Fruit fly (Drosophila melanogaster) whole organism, embryonic: ENCODE results near the gene CG4455.

Experiments used
- Atf-2 ChIP-seq: fragments of 200-800 bp; sonication (Bioruptor generic); optimal IDR thresholded peaks from 2 replicates; lab custom pipeline; 2016; ENCODE audit warnings: missing biosample characterization, missing genetic modification characterization
- BEAF-32 ChIP-seq: fragments of 200-800 bp; sonication (Bioruptor generic); optimal IDR thresholded peaks from 3 replicates; lab custom pipeline; 2017; ENCODE audit warnings: missing biosample characterization, missing genetic modification characterization, mild to moderate bottlenecking, moderate library complexity, missing genetic modification reagents
- BtbVII ChIP-seq: fragments of 200-800 bp; sonication (Bioruptor generic); optimal IDR thresholded peaks from 3 replicates; lab custom pipeline; 2017; ENCODE audit warnings: missing biosample characterization, mild to moderate bottlenecking, missing genetic modification characterization
- CG10543 ChIP-seq: fragments of 200-800 bp; sonication (Bioruptor generic); optimal IDR thresholded peaks from 3 replicates; lab custom pipeline; 2017; ENCODE audit warnings: missing biosample characterization, mild to moderate bottlenecking, missing genetic modification characterization, moderate library complexity
- CG12104 ChIP-seq: fragments of 200-800 bp; sonication (Bioruptor generic); optimal IDR thresholded peaks from 3 replicates; lab custom pipeline; 2016; ENCODE audit warnings: missing biosample characterization, missing genetic modification characterization
- CG12744 ChIP-seq: fragments of 200-800 bp; sonication (Bioruptor generic); optimal IDR thresholded peaks from 2 replicates; lab custom pipeline; 2016; ENCODE audit warnings: missing biosample characterization, missing genetic modification characterization
- CG3281 ChIP-seq: fragments of 200-800 bp; sonication (Bioruptor generic); optimal IDR thresholded peaks from 3 replicates; lab custom pipeline; 2017; ENCODE audit warnings: missing biosample characterization, mild to moderate bottlenecking, missing genetic modification characterization
- CG4707 ChIP-seq: fragments of 200-800 bp; sonication (Bioruptor generic); optimal IDR thresholded peaks from 2 replicates; lab custom pipeline; 2018; ENCODE audit warnings: missing biosample characterization, mild to moderate bottlenecking, missing genetic modification characterization, moderate library complexity
- CG6765 ChIP-seq: fragments of 200-800 bp; sonication (Bioruptor generic); optimal IDR thresholded peaks from 3 replicates; lab custom pipeline; 2017; ENCODE audit warnings: missing biosample characterization, mild to moderate bottlenecking, missing genetic modification characterization
- CG8359 ChIP-seq: fragments of 200-800 bp; sonication (Bioruptor generic); optimal IDR thresholded peaks from 2 replicates; lab custom pipeline; 2017; ENCODE audit warnings: missing biosample characterization, mild to moderate bottlenecking, missing genetic modification characterization, borderline replicate concordance
- CG8388 ChIP-seq: fragments of 200-800 bp; sonication (Bioruptor generic); optimal IDR thresholded peaks from 2 replicates; lab custom pipeline; 2019; ENCODE audit warnings: missing biosample characterization, mild to moderate bottlenecking, missing genetic modification characterization, moderate library complexity
- CG8478 ChIP-seq: fragments of >200 bp; optimal IDR thresholded peaks from 2 replicates; lab custom pipeline; 2018
- CG9437 ChIP-seq: fragments of 200-800 bp; sonication (Bioruptor generic); optimal IDR thresholded peaks from 2 replicates; lab custom pipeline; 2018; ENCODE audit warnings: missing biosample characterization, mild to moderate bottlenecking, missing genetic modification characterization
- Ets65A ChIP-seq: fragments of 200-800 bp; sonication (Bioruptor generic); peaks from one replicate; lab custom pipeline; 2016; ENCODE audit warnings: missing biosample characterization, missing genetic modification characterization
- Ets97D ChIP-seq: fragments of 200-800 bp; sonication (Bioruptor generic); optimal IDR thresholded peaks from 3 replicates; lab custom pipeline; 2016; ENCODE audit warnings: missing biosample characterization, missing genetic modification characterization
- Gug ChIP-seq: fragments of 200-800 bp; sonication (Bioruptor generic); IDR thresholded peaks from 4 replicates; pipeline ENCODE4 v1.3.6; 2022; ENCODE audit warnings: missing biosample characterization, missing genetic modification characterization
- HLH3B ChIP-seq: fragments of 200-800 bp; sonication (Bioruptor generic); IDR thresholded peaks from 2 replicates; pipeline ENCODE4 v1.3.6; 2022; ENCODE audit warnings: missing biosample characterization, missing genetic modification characterization
- Nf-YB ChIP-seq: fragments of 200-800 bp; sonication (Bioruptor generic); optimal IDR thresholded peaks from 3 replicates; lab custom pipeline; 2019; ENCODE audit warnings: missing biosample characterization, mild to moderate bottlenecking, missing genetic modification characterization, moderate library complexity
- Nf-YC ChIP-seq: fragments of 200-800 bp; optimal IDR thresholded peaks from 3 replicates; lab custom pipeline; 2019; ENCODE audit warnings: missing biosample characterization, mild to moderate bottlenecking, missing genetic modification characterization, moderate library complexity
- NfI ChIP-seq: fragments of 200-800 bp; sonication (Bioruptor generic); optimal IDR thresholded peaks from 3 replicates; lab custom pipeline; 2018; ENCODE audit warnings: missing biosample characterization, mild to moderate bottlenecking, missing genetic modification characterization, moderate library complexity
- Opbp ChIP-seq: fragments of 200-800 bp; sonication (Bioruptor generic); IDR thresholded peaks from 3 replicates; pipeline ENCODE4 v1.3.6; 2022; ENCODE audit warnings: missing biosample characterization, missing genetic modification characterization; ENCODE audit not compliant: partially characterized antibody
- Stat92E ChIP-seq, 3 experiments: fragments of >200 bp in 2 of 3; fragments of 200-800 bp in 1 of 3; sonication (Bioruptor generic) in 1 of 3; optimal IDR thresholded peaks; 2 replicates each; lab custom pipeline; 2017 to 2019; ENCODE audit warnings: missing biosample characterization in 3 of 3, missing genetic modification characterization in 3 of 3, mild to moderate bottlenecking in 1 of 3, moderate library complexity in 1 of 3
- Tbp ChIP-seq: fragments of >200 bp; optimal IDR thresholded peaks from 2 replicates; lab custom pipeline; 2018; ENCODE audit warnings: missing biosample characterization, missing genetic modification characterization
- ara ChIP-seq: fragments of 200-800 bp; sonication (Bioruptor generic); IDR thresholded peaks from 2 replicates; pipeline ENCODE4 v1.3.6; 2022; ENCODE audit warnings: missing biosample characterization, missing genetic modification characterization
- cas ChIP-seq: fragments of 200-800 bp; sonication (Bioruptor generic); IDR thresholded peaks from 2 replicates; pipeline ENCODE4 v1.3.6; 2022; ENCODE audit warnings: missing biosample characterization, missing genetic modification characterization
- chn ChIP-seq: fragments of 200-800 bp; sonication (Bioruptor generic); optimal IDR thresholded peaks from 2 replicates; lab custom pipeline; 2016; ENCODE audit warnings: missing biosample characterization, missing genetic modification characterization
- dimm ChIP-seq: fragments of 200-800 bp; sonication (Bioruptor generic); IDR thresholded peaks from 2 replicates; pipeline ENCODE4 v1.3.6; 2022; ENCODE audit warnings: missing biosample characterization, missing genetic modification characterization
- esg ChIP-seq: fragments of 200-800 bp; sonication (Bioruptor generic); conservative IDR thresholded peaks from 2 replicates; pipeline ENCODE4 v1.3.6; 2022; ENCODE audit warnings: missing biosample characterization, missing genetic modification characterization
- grau ChIP-seq: fragments of 200-800 bp; optimal IDR thresholded peaks from 3 replicates; lab custom pipeline; 2019; ENCODE audit warnings: missing biosample characterization, mild to moderate bottlenecking, missing genetic modification characterization, moderate library complexity
- gt ChIP-seq: fragments of 200-800 bp; sonication (Bioruptor generic); IDR thresholded peaks from 2 replicates; pipeline ENCODE4 v1.3.6; 2022; ENCODE audit warnings: missing biosample characterization, missing genetic modification characterization
- lbe ChIP-seq: fragments of 200-800 bp; sonication (Bioruptor generic); optimal IDR thresholded peaks from 2 replicates; lab custom pipeline; 2016; ENCODE audit warnings: missing biosample characterization, mild to moderate bottlenecking, missing genetic modification characterization
- lov ChIP-seq, 2 experiments: fragments of 200-800 bp in 1 of 2; fragments of >200 bp in 1 of 2; sonication (Bioruptor generic) in 1 of 2; IDR thresholded peaks in 1 of 2; optimal IDR thresholded peaks in 1 of 2; 2 replicates in 1 of 2; 3 replicates in 1 of 2; pipeline versions ENCODE4 v1.3.6 to Lab custom; 2017 to 2022; ENCODE audit warnings: missing biosample characterization in 1 of 2, missing genetic modification characterization in 1 of 2
- maf-S ChIP-seq: fragments of 200-800 bp; sonication (Bioruptor generic); optimal IDR thresholded peaks from 2 replicates; lab custom pipeline; 2016; ENCODE audit warnings: missing biosample characterization, missing genetic modification characterization
- onecut ChIP-seq: fragments of 200-800 bp; sonication (Bioruptor generic); IDR thresholded peaks from 2 replicates; pipeline ENCODE4 v1.3.6; 2022; ENCODE audit warnings: missing biosample characterization, missing genetic modification characterization
- ranshi ChIP-seq: fragments of 200-800 bp; sonication (Bioruptor generic); IDR thresholded peaks from 2 replicates; pipeline ENCODE4 v1.3.6; 2022; ENCODE audit warnings: missing biosample characterization, missing genetic modification characterization
- schlank ChIP-seq: fragments of 200-800 bp; sonication (Bioruptor generic); optimal IDR thresholded peaks from 2 replicates; lab custom pipeline; 2018; ENCODE audit warnings: missing biosample characterization, mild to moderate bottlenecking, missing genetic modification characterization
- scrt ChIP-seq: fragments of 200-800 bp; sonication (Bioruptor generic); optimal IDR thresholded peaks from 2 replicates; lab custom pipeline; 2018; ENCODE audit warnings: missing biosample characterization, mild to moderate bottlenecking, missing genetic modification characterization, moderate library complexity
- sim ChIP-seq: fragments of 200-800 bp; sonication (Bioruptor generic); IDR thresholded peaks from 2 replicates; pipeline ENCODE4 v1.3.6; 2022; ENCODE audit warnings: missing biosample characterization, missing genetic modification characterization
- trh ChIP-seq: fragments of 200-800 bp; sonication (Bioruptor generic); optimal IDR thresholded peaks from 2 replicates; lab custom pipeline; 2016; ENCODE audit warnings: missing biosample characterization, missing genetic modification characterization
- twi ChIP-seq: fragments of 200-800 bp; optimal IDR thresholded peaks from 2 replicates; lab custom pipeline; 2019; ENCODE audit warnings: missing biosample characterization, mild to moderate bottlenecking, missing genetic modification characterization, moderate library complexity
- usp ChIP-seq: fragments of >200 bp; optimal IDR thresholded peaks from 2 replicates; lab custom pipeline; 2017; ENCODE audit warnings: missing biosample characterization, missing genetic modification characterization
- zen ChIP-seq: fragments of 200-800 bp; sonication (Bioruptor generic); optimal IDR thresholded peaks from 3 replicates; lab custom pipeline; 2018; ENCODE audit warnings: missing biosample characterization, mild to moderate bottlenecking, missing genetic modification characterization, moderate library complexity

CG4455 gene

DNA sequence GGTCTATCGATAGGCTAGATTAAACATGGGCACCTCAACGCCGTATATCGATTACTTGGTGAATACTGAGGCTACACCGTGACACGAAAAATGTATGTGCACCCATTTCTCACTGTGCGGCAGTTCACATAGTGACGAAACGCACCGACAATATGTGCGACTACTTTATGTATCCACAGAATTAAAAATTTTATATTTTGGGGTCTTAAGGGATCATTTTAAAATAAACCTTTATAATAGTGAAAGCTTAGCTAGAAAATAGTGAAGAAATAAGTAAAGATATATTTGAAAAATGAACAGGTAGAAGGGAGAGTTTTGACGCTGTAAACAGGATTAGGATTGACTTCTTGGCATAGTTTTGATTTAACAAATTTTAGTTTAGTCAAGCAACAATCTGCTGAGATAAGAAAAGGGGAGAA, 23.6 kb upstream of the CG4455 start, which contains the start of gene mRpL4 (continued):
- TF ChIP-seq maf-S (peak; percentile 77), Tbp (GFP tag; lab: Kevin White, UChicago) (no peak), scrt (no peak), usp (GFP tag; lab: Kevin White, UChicago) (no peak), CG12104 (no peak), Gug (GFP tag; lab: Robert Waterston, UW) (peak; percentile 84), CG10543 (GFP tag; lab: Kevin White, UChicago) (peak; percentile 25), CG8478 (lab: Kevin White, UChicago) (no peak), HLH3B (peak; percentile 48; the same call in 1 of the 2 replicates), Nf-YC (no peak), sim (GFP tag; lab: Robert Waterston, UW) (no peak), twi (peak; percentile 25), CG12744 (GFP tag; lab: Kevin White, UChicago) (peak; percentile 47), chn (GFP tag; lab: Kevin White, UChicago) (peak; percentile 80)

- TF ChIP-seq zen (tag; lab: Kevin White, UChicago) (peak; percentile 78), CG3281 (GFP tag; lab: Kevin White, UChicago) (no peak), Stat92E (GFP tag; optimal IDR thresholded peaks at IDR 0.05; lab: Kevin White, UChicago) (peak in 1 of 3 experiments; percentile 50)
Observed at dm6 chr2L:16329625-16330024, 23.1 kb upstream of the CG4455 start, which contains the start of gene CG4440. CG4440 (plus strand) TSS chr2L:16329925.

DNA sequence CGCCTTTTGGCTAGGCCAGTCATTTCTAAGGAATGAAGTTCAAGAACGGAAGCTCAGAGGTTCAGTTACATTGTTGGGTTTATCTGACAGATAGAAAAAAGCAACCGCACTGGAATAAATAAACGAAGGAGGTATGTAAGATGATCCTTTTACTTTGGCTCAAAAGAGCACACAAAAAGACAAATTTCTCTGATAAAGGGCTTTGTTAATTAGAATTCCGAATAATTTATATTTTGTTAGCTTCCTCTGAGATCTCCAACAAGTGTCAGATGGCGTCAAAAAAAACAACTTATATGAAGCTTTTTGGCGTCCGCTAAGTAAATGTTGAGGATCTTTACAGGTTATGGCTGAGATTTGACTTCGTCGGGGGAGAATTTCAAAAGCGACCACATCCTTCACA, 14.9 kb upstream of the CG4455 start, which contains the start of gene CG31817:
CG31817 (minus strand) TSS at position 101 of the 400 bp plus-strand sequence.
- no peak for TF ChIP-seq lbe (GFP tag; lab: Kevin White, UChicago)
- no peak for TF ChIP-seq Ets97D (GFP tag; lab: Kevin White, UChicago)
- TF ChIP-seq trh = no peak
- TF ChIP-seq ara (GFP tag; lab: Robert Waterston, UW) = no peak
- TF ChIP-seq, all 482 proteins: peak for 0

dm6 chr2L:16340268-16340667, 12.5 kb upstream of the CG4455 start, which contains the start of gene CG42266:
CG42266 (minus strand) TSS chr2L:16340368.
- TF ChIP-seq esg (GFP tag; lab: Robert Waterston, UW) (no peak), Ets65A (GFP tag; lab: Kevin White, UChicago) (peak; percentile 20)

DNA sequence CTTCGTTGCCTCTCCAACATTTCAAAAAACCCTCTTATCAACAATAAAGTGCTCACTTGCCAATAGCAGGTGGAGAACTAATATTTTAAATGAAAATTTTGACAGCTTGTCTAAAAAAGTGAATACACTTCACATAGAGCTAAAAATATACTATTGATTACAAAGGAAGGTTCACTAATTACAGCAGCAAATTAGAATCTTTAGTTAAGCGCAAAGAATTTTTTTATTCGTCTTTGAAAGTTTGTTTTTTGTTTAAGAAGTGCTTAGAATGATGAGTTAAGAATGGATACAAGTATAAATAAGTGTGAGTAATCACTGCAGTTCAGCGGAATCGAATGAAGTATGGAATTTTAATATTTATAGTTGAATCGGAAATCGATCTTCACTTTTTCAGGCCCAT, 10.5 kb upstream of the CG4455 start, which contains the start of gene CG44405:
CG44405 (minus strand) TSS at position 101 of the 400 bp plus-strand sequence.
- TF ChIP-seq CG4707 = no peak
- TF ChIP-seq schlank (tag; lab: Kevin White, UChicago) = no peak
- no peak for TF ChIP-seq gt
- no peak for TF ChIP-seq cas (GFP tag; lab: Robert Waterston, UW)
- TF ChIP-seq CG6765 (GFP tag; lab: Kevin White, UChicago) = no peak
- no peak for TF ChIP-seq Nf-YB
- no peak for TF ChIP-seq onecut (GFP tag; lab: Robert Waterston, UW)
- no peak for TF ChIP-seq CG8388 (GFP tag; lab: Kevin White, UChicago)
- no peak for TF ChIP-seq Stat92E (GFP tag; optimal IDR thresholded peaks at IDR 0.05; lab: Kevin White, UChicago)
- TF ChIP-seq BEAF-32 (GFP tag; lab: Kevin White, UChicago) = no peak
- TF ChIP-seq, all 482 proteins: peak for 0

DNA sequence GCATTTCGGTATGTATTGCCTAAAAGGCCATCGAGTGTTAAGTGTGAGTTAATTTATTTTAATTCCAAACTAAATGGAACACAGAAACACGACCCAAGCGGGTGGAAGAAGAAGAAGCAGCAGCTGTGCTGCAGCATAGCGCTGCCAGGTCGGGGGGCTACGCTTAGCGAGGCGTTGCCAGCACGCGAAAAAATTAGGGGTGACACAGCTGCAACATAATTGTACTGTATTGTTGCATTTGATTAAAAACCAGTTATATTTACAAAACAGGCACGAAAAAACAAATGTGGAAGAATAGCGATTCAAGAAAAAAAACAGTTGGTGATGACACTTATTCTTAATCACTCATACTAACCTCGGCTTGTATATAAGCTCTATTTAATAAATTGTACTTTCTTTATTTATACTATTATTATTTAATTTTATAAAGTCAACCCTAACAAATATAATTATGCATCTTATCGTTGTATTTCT, 2.5 kb upstream of the CG4455 start:
- TF ChIP-seq lov (optimal IDR thresholded peaks at IDR 0.05; lab: Kevin White, UChicago) (no peak), lov (GFP tag; IDR thresholded peaks at IDR 0.05; lab: Robert Waterston, UW) (peak; percentile 74; the same call in 1 of the 3 replicates), CG9437 (peak; percentile 48), CG8359 (GFP tag; lab: Kevin White, UChicago) (no peak), Atf-2 (GFP tag; lab: Kevin White, UChicago) (peak; percentile 61), CG12104 (no peak), grau (peak; percentile 77), NfI (peak; percentile 71), BtbVII (GFP tag; lab: Kevin White, UChicago) (peak; percentile 41), dimm (GFP tag; lab: Robert Waterston, UW) (no peak), Opbp (GFP tag; lab: Robert Waterston, UW) (peak; percentile 76), ranshi (GFP tag; lab: Robert Waterston, UW) (peak; percentile 80), zen (tag; lab: Kevin White, UChicago) (peak; percentile 47)
